Worm (Caenorhabditis elegans) whole organism, L3 larva: ENCODE data around the gene blos-7.

Experiments used
- R02D3.7 ChIP-seq: fragments of 150-350 bp; optimal IDR thresholded peaks from 2 replicates; lab custom pipeline; 2014; ENCODE audit warnings: missing biosample characterization, missing genetic modification characterization
- ZK546.5 ChIP-seq: sonication (generic microtip); optimal IDR thresholded peaks from 2 replicates; lab custom pipeline; 2017; ENCODE audit warnings: missing biosample characterization, missing genetic modification characterization
- ama-1 ChIP-seq: fragments of 150-350 bp; optimal IDR thresholded peaks from 2 replicates; lab custom pipeline; 2018
- ceh-16 ChIP-seq: sonication (generic microtip); optimal IDR thresholded peaks from 2 replicates; lab custom pipeline; 2017; ENCODE audit warnings: missing biosample characterization, missing genetic modification characterization
- ceh-28 ChIP-seq: fragments of 150-350 bp; optimal IDR thresholded peaks from 2 replicates; lab custom pipeline; 2014; ENCODE audit warnings: missing biosample characterization, missing genetic modification reagents, missing genetic modification characterization
- ceh-82 ChIP-seq: fragments of 150-350 bp; optimal IDR thresholded peaks from 2 replicates; lab custom pipeline; 2014; ENCODE audit warnings: missing biosample characterization, missing genetic modification characterization
- ceh-9 ChIP-seq: sonication (generic microtip); optimal IDR thresholded peaks from 2 replicates; lab custom pipeline; 2018; ENCODE audit warnings: missing biosample characterization, missing genetic modification characterization
- egl-27 ChIP-seq: sonication (generic microtip); optimal IDR thresholded peaks from 4 replicates; lab custom pipeline; 2017; ENCODE audit warnings: missing biosample characterization, missing genetic modification reagents, missing genetic modification characterization
- egl-5 ChIP-seq: fragments of 150-350 bp; optimal IDR thresholded peaks from 2 replicates; lab custom pipeline; 2017; ENCODE audit warnings: missing biosample characterization, missing genetic modification reagents, missing genetic modification characterization, inconsistent platforms
- elt-1 ChIP-seq: fragments of 150-350 bp; optimal IDR thresholded peaks from 2 replicates; lab custom pipeline; 2014; ENCODE audit warnings: missing biosample characterization, missing genetic modification characterization
- elt-2 ChIP-seq: sonication (generic microtip); optimal IDR thresholded peaks from 2 replicates; lab custom pipeline; 2016; ENCODE audit warnings: missing genetic modification reagents, mild to moderate bottlenecking, missing genetic modification characterization, missing compliant biosample characterization
- elt-3 ChIP-seq, 3 experiments: fragments of 150-350 bp in 1 of 3; sonication (generic microtip) in 2 of 3; optimal IDR thresholded peaks; 2 replicates in 2 of 3; 4 replicates in 1 of 3; lab custom pipeline; 2014 to 2017; ENCODE audit warnings: missing biosample characterization in 3 of 3, missing genetic modification characterization in 3 of 3
- eor-1 ChIP-seq, 2 experiments: fragments of 150-350 bp; optimal IDR thresholded peaks; 2 replicates each; lab custom pipeline; 2014 to 2018; ENCODE audit warnings: missing biosample characterization in 2 of 2, missing genetic modification characterization in 2 of 2
- fkh-10 ChIP-seq: sonication (generic microtip); optimal IDR thresholded peaks from 2 replicates; lab custom pipeline; 2017; ENCODE audit warnings: missing biosample characterization, missing genetic modification reagents, missing genetic modification characterization
- fkh-2 ChIP-seq: fragments of 150-350 bp; optimal IDR thresholded peaks from 2 replicates; lab custom pipeline; 2014; ENCODE audit warnings: missing biosample characterization, missing genetic modification reagents, missing genetic modification characterization
- fos-1 ChIP-seq: fragments of 150-350 bp; optimal IDR thresholded peaks from 2 replicates; lab custom pipeline; 2014; ENCODE audit warnings: missing biosample characterization, missing genetic modification characterization
- hmg-11 ChIP-seq: sonication (generic microtip); optimal IDR thresholded peaks from 2 replicates; lab custom pipeline; 2016; ENCODE audit warnings: missing genetic modification characterization, missing compliant biosample characterization
- lin-15B ChIP-seq: fragments of 150-350 bp; optimal IDR thresholded peaks from 2 replicates; lab custom pipeline; 2014; ENCODE audit warnings: missing biosample characterization, missing genetic modification characterization
- lin-39 ChIP-seq: fragments of 150-350 bp; optimal IDR thresholded peaks from 2 replicates; lab custom pipeline; 2018; ENCODE audit warnings: missing biosample characterization, missing genetic modification reagents, missing genetic modification characterization
- lsy-12 ChIP-seq: sonication (generic microtip); optimal IDR thresholded peaks from 2 replicates; lab custom pipeline; 2016; ENCODE audit warnings: mild to moderate bottlenecking, missing genetic modification characterization, missing compliant biosample characterization
- mdl-1 ChIP-seq: fragments of 150-350 bp; optimal IDR thresholded peaks from 2 replicates; lab custom pipeline; 2014; ENCODE audit warnings: missing biosample characterization, missing genetic modification characterization
- nfya-1 ChIP-seq: sonication (generic microtip); optimal IDR thresholded peaks from 2 replicates; lab custom pipeline; 2017; ENCODE audit warnings: missing genetic modification characterization, mild to moderate bottlenecking, missing compliant biosample characterization, antibody characterized with exemption, moderate library complexity; ENCODE audit not compliant: insufficient read depth
- nhr-11 ChIP-seq: fragments of 150-350 bp; optimal IDR thresholded peaks from 2 replicates; lab custom pipeline; 2014; ENCODE audit warnings: missing biosample characterization, missing genetic modification characterization
- nhr-12 ChIP-seq: fragments of 150-350 bp; optimal IDR thresholded peaks from 2 replicates; lab custom pipeline; 2014; ENCODE audit warnings: missing biosample characterization, missing genetic modification characterization
- nhr-23 ChIP-seq: fragments of 150-350 bp; optimal IDR thresholded peaks from 2 replicates; lab custom pipeline; 2014; ENCODE audit warnings: missing biosample characterization, missing genetic modification reagents, missing genetic modification characterization
- nhr-237 ChIP-seq: fragments of 150-350 bp; optimal IDR thresholded peaks from 2 replicates; lab custom pipeline; 2014; ENCODE audit warnings: missing biosample characterization, missing genetic modification characterization
- nhr-28 ChIP-seq: fragments of 150-350 bp; optimal IDR thresholded peaks from 2 replicates; lab custom pipeline; 2014; ENCODE audit warnings: missing biosample characterization, missing genetic modification characterization
- nhr-43 ChIP-seq: sonication (generic microtip); optimal IDR thresholded peaks from 2 replicates; lab custom pipeline; 2016; ENCODE audit warnings: mild to moderate bottlenecking, missing genetic modification characterization, missing compliant biosample characterization; ENCODE audit not compliant: poor library complexity, severe bottlenecking
- nhr-67 ChIP-seq: fragments of 150-350 bp; optimal IDR thresholded peaks from 2 replicates; lab custom pipeline; 2014; ENCODE audit warnings: missing biosample characterization, missing genetic modification characterization
- nhr-76 ChIP-seq: fragments of 150-350 bp; sonication (generic microtip); optimal IDR thresholded peaks from 5 replicates; lab custom pipeline; 2014; ENCODE audit warnings: missing biosample characterization, missing genetic modification characterization
- nhr-77 ChIP-seq: fragments of 150-350 bp; optimal IDR thresholded peaks from 2 replicates; lab custom pipeline; 2014; ENCODE audit warnings: missing biosample characterization, missing genetic modification characterization
- pha-4 ChIP-seq: fragments of 150-350 bp; optimal IDR thresholded peaks from 2 replicates; lab custom pipeline; 2014; ENCODE audit warnings: missing biosample characterization, missing genetic modification reagents, missing genetic modification characterization
- sea-2 ChIP-seq: fragments of 150-350 bp; sonication (generic microtip); optimal IDR thresholded peaks from 4 replicates; lab custom pipeline; 2014; ENCODE audit warnings: missing biosample characterization, missing genetic modification reagents, missing genetic modification characterization
- skn-1 ChIP-seq: fragments of 150-350 bp; optimal IDR thresholded peaks from 2 replicates; lab custom pipeline; 2014; ENCODE audit warnings: missing biosample characterization, missing genetic modification characterization
- snpc-4 ChIP-seq: fragments of 150-350 bp; optimal IDR thresholded peaks from 2 replicates; lab custom pipeline; 2014; ENCODE audit warnings: missing biosample characterization, missing genetic modification characterization
- tbx-2 ChIP-seq: sonication (generic microtip); optimal IDR thresholded peaks from 2 replicates; lab custom pipeline; 2016; ENCODE audit warnings: mild to moderate bottlenecking, missing genetic modification characterization, missing compliant biosample characterization
- unc-39 ChIP-seq: sonication (generic microtip); optimal IDR thresholded peaks from 4 replicates; lab custom pipeline; 2017; ENCODE audit warnings: missing biosample characterization, missing genetic modification characterization
- unc-62 ChIP-seq: fragments of 150-350 bp; sonication (generic microtip); optimal IDR thresholded peaks from 4 replicates; lab custom pipeline; 2014; ENCODE audit warnings: missing biosample characterization, missing genetic modification reagents, missing genetic modification characterization
- zag-1 ChIP-seq: fragments of 150-350 bp; optimal IDR thresholded peaks from 2 replicates; lab custom pipeline; 2014; ENCODE audit warnings: missing biosample characterization, missing genetic modification characterization
- ztf-11 ChIP-seq: fragments of 150-350 bp; optimal IDR thresholded peaks from 2 replicates; lab custom pipeline; 2014; ENCODE audit warnings: missing biosample characterization, missing genetic modification characterization
- ztf-4 ChIP-seq: fragments of 150-350 bp; optimal IDR thresholded peaks from 2 replicates; lab custom pipeline; 2014; ENCODE audit warnings: missing biosample characterization, missing genetic modification characterization

blos-7 gene

DNA sequence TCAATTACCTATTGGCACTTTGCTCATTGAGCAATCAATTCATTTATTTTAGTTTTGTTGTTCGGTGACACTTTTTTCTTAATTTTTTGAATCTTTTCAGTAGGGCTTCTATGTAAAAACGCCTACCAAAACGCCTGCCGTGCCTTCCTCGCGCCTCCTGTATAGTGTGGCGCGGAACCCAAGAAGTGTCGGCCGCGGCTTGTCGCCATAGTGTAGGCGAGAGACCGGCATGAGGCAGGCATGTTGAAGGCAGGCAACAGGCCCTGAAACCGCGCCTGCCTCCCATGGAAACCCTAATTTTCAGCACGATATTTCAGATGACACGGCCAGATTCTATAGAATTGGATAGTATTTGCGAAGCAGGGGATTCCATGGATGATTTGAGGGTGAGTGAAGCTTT lies 14.1 kb downstream of the blos-7 start, which contains the start of gene otpl-1:
Gene otpl-1 (plus strand): TSS at position 372 of the 400 bp plus-strand sequence.
- no peak for TF ChIP-seq egl-5
- no peak for TF ChIP-seq egl-27
- no peak for TF ChIP-seq ZK546.5 (tag; lab: Kevin White, UChicago)
- no peak for TF ChIP-seq ceh-9
- TF ChIP-seq ceh-16 (tag; lab: Kevin White, UChicago), result no peak
- no peak for TF ChIP-seq mdl-1
- TF ChIP-seq zag-1, result no peak
- no peak for TF ChIP-seq elt-1 (tag; lab: Kevin White, UChicago)
- no peak for TF ChIP-seq nfya-1
- no peak for TF ChIP-seq R02D3.7 (tag; lab: Kevin White, UChicago)
- no peak for TF ChIP-seq lin-39 (tag; lab: Kevin White, UChicago)
- TF ChIP-seq pha-4 (tag; lab: Kevin White, UChicago), result no peak
- TF ChIP-seq hmg-11 (tag; lab: Kevin White, UChicago), result no peak
- TF ChIP-seq ceh-82 (tag; lab: Kevin White, UChicago), result no peak
- no peak for TF ChIP-seq tbx-2
- TF ChIP-seq unc-39, result no peak
- TF ChIP-seq nhr-43 (tag; lab: Kevin White, UChicago), result no peak
- TF ChIP-seq nhr-67 (tag; lab: Kevin White, UChicago), result no peak
- no peak for TF ChIP-seq nhr-23 (tag; lab: Kevin White, UChicago)
- TF ChIP-seq elt-3 (tag; optimal IDR thresholded peaks at IDR 0.05; lab: Kevin White, UChicago), result no peak

DNA sequence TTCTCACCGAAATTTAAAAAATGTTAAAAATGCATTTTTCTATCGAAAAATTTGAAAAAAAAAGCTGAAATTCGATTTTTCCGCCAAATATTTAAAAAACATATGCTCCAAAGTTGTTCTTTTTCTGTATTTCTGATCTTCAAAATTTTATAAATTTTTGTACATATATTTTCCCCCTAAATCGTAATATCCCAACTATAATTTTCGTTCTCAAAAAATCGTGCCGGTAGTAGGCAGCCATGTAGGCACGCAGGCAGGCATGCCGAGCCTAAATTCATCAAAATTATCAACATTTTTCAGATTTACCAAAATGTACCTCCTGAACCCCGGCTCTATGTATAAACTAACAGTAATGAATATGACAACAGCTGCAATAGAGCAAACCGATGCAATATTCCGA lies 17.8 kb downstream of the blos-7 start, which contains the start of gene sre-5:
Gene sre-5 (plus strand): TSS at position 301 of the 400 bp plus-strand sequence.
- no peak for TF ChIP-seq elt-2
- no peak for TF ChIP-seq fos-1 (tag; lab: Kevin White, UChicago)
- no peak for TF ChIP-seq unc-62 (GFP tag; lab: Kevin White, UChicago)
- TF ChIP-seq egl-27, result no peak
- no peak for TF ChIP-seq fkh-10 (GFP tag; lab: Kevin White, UChicago)
- no peak for TF ChIP-seq ztf-11 (tag; lab: Kevin White, UChicago)

DNA sequence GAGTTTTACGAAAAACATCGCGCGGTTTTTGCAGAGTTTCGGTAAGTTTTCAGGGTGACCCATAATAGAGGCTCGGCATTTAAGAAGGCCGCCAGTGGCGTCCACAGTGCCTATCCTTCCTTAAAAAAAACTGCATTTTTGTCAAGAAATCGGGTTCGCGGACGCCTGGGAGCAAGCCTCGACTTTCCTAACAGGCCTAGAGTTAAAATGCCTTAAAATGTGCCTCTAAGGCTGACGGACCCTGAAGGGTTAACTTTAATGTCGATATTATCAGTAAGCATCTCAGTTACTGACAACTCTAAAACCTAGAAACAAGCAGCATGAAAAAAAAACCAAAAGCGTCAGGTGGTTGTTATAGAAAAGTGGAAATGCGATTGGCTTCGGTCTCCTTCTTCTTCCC lies 23.5 kb downstream of the blos-7 start:
- TF ChIP-seq ztf-4 (tag; lab: Kevin White, UChicago), result no peak
- no peak for TF ChIP-seq nhr-12
- TF ChIP-seq R02D3.7 (tag; lab: Kevin White, UChicago), result no peak

DNA sequence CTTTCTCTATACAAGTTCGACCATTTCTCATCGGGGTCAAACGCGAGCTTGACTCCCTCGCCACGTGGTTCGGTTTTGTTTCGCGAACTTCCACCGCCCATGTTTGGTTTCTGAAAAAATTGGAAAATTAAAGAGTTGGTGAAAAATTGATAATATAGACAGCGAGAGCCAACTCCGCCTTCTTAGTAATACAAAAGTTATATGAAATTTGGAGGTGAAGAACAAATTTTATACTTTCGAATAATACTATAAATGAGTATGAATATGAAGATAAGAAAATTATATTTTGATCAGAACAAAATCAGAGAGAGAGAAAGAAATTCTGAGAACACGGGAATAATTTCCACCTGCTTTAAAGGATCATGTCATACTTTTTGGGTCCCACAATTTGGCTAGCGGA lies 25.4 kb downstream of the blos-7 start, which contains the start of gene osm-9:
Gene osm-9 (minus strand): TSS at position 101 of the 400 bp plus-strand sequence.
- TF ChIP-seq sea-2 (GFP tag; lab: Kevin White, UChicago) (no peak), nhr-43 (tag; lab: Kevin White, UChicago) (no peak), lin-15B (tag; lab: Kevin White, UChicago) (no peak)

DNA sequence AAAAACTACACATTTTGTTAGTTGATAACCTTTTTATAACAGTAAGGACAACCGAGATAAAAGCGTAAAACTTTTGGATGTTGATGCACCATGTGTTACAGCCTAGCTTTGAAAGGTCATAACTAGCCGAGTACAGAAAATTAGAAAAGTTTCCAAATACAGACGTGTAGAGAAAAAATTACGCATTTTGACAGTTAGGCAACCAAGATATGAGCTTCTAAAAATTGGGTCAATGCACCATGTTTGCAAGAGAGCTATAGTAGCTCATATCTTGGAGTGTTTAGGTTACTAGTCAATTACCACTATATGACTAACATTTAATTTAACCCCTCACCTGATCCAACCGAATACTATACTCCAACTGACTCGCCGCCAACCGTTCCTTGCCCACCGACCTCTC lies 29.8 kb downstream of the blos-7 start:
- TF ChIP-seq unc-62 (GFP tag; lab: Kevin White, UChicago), result no peak

DNA sequence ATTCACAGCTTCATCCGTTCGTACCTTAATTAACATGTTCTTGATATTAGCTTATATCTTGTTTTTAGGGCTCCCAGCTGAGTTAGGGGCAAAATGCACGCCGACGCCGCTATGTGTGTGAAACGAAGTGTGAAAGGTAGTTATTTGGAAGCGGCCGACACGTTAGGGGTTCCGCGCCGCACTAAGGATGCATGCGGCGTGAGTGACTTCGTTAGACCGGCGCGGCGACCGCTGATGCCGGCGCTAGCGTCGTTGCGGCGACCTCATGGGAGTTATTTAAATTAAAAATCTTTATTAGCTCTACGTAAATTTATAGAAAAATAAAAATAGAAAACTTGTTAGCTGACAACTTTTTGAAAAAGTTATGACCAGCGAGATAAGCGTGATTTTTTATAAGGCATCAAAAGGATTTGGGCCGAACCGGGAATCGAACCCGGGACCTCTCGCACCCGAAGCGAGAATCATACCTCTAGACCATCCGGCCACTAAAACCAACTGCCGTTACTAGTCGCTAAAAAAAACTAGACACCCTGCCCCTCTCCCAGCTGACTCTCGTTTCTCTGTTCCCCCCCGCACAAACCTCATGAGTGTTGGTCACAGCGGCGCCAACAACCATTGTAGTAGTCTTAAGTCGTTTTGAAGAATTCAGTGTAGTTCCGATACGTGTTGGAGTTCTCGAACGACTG lies 30.8 kb downstream of the blos-7 start:
- TF ChIP-seq nfya-1 (peak; percentile 47), lsy-12 (tag; lab: Kevin White, UChicago) (peak; percentile 58), skn-1 (tag; lab: Kevin White, UChicago) (no peak), fkh-2 (tag; lab: Kevin White, UChicago) (no peak), eor-1 (tag; optimal IDR thresholded peaks at IDR 0.05; lab: Kevin White, UChicago) (no peak), nhr-43 (tag; lab: Kevin White, UChicago) (peak; percentile 75), nhr-77 (tag; lab: Kevin White, UChicago) (no peak), nhr-76 (no peak), snpc-4 (tag; lab: Kevin White, UChicago) (peak; percentile 9), ceh-82 (tag; lab: Kevin White, UChicago) (no peak), ZK546.5 (tag; lab: Kevin White, UChicago) (no peak), ztf-11 (tag; lab: Kevin White, UChicago) (no peak), hmg-11 (tag; lab: Kevin White, UChicago) (peak; percentile 95), unc-39 (no peak), nhr-67 (tag; lab: Kevin White, UChicago) (no peak), nhr-11 (tag; lab: Kevin White, UChicago) (no peak), ama-1 (no peak), nhr-28 (tag; lab: Kevin White, UChicago) (no peak), ceh-28 (tag; lab: Kevin White, UChicago) (no peak), pha-4 (tag; lab: Kevin White, UChicago) (no peak), fos-1 (tag; lab: Kevin White, UChicago) (no peak), sea-2 (GFP tag; lab: Kevin White, UChicago) (no peak), lin-15B (tag; lab: Kevin White, UChicago) (peak; percentile 27), elt-2 (peak; percentile 33), R02D3.7 (tag; lab: Kevin White, UChicago) (no peak), nhr-237 (tag; lab: Kevin White, UChicago) (no peak), nhr-12 (no peak), mdl-1 (no peak)
